Worm (Caenorhabditis elegans): ENCODE results near the gene F47D12.3.

DNA sequence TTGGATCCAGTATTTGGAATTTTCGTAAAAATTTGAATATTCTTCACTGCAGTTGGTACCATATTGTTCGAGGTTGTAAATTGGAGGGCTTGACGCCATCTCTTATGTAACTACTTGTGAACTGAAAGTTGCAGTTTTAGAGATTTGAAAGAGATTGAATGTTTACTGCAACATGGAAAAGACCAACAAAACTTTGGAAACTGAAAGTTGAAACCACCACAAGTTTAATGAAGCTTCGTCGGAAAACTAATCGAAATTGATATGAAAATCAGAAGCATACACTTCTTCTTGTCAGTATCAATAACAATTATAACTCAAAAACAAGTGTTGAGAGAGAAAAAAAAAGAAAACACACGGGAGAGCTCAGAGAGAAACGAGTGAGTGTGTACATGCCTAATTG, 30.2 kb upstream of the F47D12.3 start, which contains the start of gene srg-7:
- no peak for TF ChIP-seq klf-2 (GFP tag; conservative IDR thresholded peaks at IDR 0.05)
- no peak for TF ChIP-seq flt-1 (GFP tag; IDR thresholded peaks at IDR 0.05)
- TF ChIP-seq tab-1 (GFP tag; IDR thresholded peaks at IDR 0.05): no peak
- TF ChIP-seq ref-1 (GFP tag; conservative IDR thresholded peaks at IDR 0.05): no peak
- no peak for TF ChIP-seq cog-1 (tag; optimal IDR thresholded peaks at IDR 0.05)
- no peak for TF ChIP-seq ztf-29 (GFP tag; IDR thresholded peaks at IDR 0.05)
- TF ChIP-seq med-1 (GFP tag; optimal IDR thresholded peaks at IDR 0.05; ENCODE audit: insufficient read depth): no peak
- TF ChIP-seq T22C8.4 (GFP tag; IDR thresholded peaks at IDR 0.05): no peak
